Fruit fly (Drosophila melanogaster) whole organism, adult: ENCODE data around the gene Sfp96F.

Experiments
- CG11617 ChIP-seq: fragments of 200-800 bp; sonication (Bioruptor generic); optimal IDR thresholded peaks from 2 replicates; lab custom pipeline; 2017; ENCODE audit warnings: mild to moderate bottlenecking, missing biosample characterization, missing genetic modification reagents, missing genetic modification characterization
- CG12768 ChIP-seq: fragments of 200-800 bp; sonication (Bioruptor generic); optimal IDR thresholded peaks from 2 replicates; lab custom pipeline; 2017; ENCODE audit warnings: missing biosample characterization, missing genetic modification characterization, mild to moderate bottlenecking, moderate library complexity, missing genetic modification reagents
- CG14711 ChIP-seq: fragments of 200-800 bp; sonication (Bioruptor generic); optimal IDR thresholded peaks from 2 replicates; lab custom pipeline; 2018; ENCODE audit warnings: missing biosample characterization, mild to moderate bottlenecking, missing genetic modification characterization, moderate library complexity
- CG1620 ChIP-seq: fragments of 200-800 bp; sonication (Bioruptor generic); optimal IDR thresholded peaks from 2 replicates; lab custom pipeline; 2016; ENCODE audit warnings: missing biosample characterization, missing genetic modification characterization
- CG5204 ChIP-seq: fragments of 200-800 bp; sonication (Bioruptor generic); optimal IDR thresholded peaks from 2 replicates; lab custom pipeline; 2016; ENCODE audit warnings: missing biosample characterization, missing genetic modification characterization
- bab1 ChIP-seq: fragments of 200-800 bp; sonication (Bioruptor generic); optimal IDR thresholded peaks from 3 replicates; lab custom pipeline; 2019; ENCODE audit warnings: missing biosample characterization, mild to moderate bottlenecking, missing genetic modification characterization, moderate library complexity
- cic ChIP-seq: fragments of 200-800 bp; sonication (Bioruptor generic); optimal IDR thresholded peaks from 2 replicates; lab custom pipeline; 2017; ENCODE audit warnings: missing biosample characterization, mild to moderate bottlenecking, missing genetic modification characterization, moderate library complexity
- kay ChIP-seq: fragments of 200-800 bp; sonication (Bioruptor generic); peaks from one replicate; lab custom pipeline; 2016; ENCODE audit warnings: missing biosample characterization, missing genetic modification characterization, borderline replicate concordance

dm6 chr3R:25790371-25790770, 39.7 kb downstream of the Sfp96F start, which contains the start of gene CG31093:
- TF ChIP-seq CG11617 (GFP tag; lab: Kevin White, UChicago) (no peak), CG12768 (GFP tag; lab: Kevin White, UChicago) (no peak), CG5204 (GFP tag; lab: Kevin White, UChicago) (no peak), cic (GFP tag; lab: Kevin White, UChicago) (no peak), kay (GFP tag; lab: Kevin White, UChicago) (no peak), CG14711 (no peak), bab1 (GFP tag; lab: Kevin White, UChicago) (no peak), CG1620 (GFP tag; lab: Kevin White, UChicago) (no peak)
